Worm (Caenorhabditis elegans): Measurements from ENCODE around the gene F07F6.8.

Gene F07F6.8

DNA sequence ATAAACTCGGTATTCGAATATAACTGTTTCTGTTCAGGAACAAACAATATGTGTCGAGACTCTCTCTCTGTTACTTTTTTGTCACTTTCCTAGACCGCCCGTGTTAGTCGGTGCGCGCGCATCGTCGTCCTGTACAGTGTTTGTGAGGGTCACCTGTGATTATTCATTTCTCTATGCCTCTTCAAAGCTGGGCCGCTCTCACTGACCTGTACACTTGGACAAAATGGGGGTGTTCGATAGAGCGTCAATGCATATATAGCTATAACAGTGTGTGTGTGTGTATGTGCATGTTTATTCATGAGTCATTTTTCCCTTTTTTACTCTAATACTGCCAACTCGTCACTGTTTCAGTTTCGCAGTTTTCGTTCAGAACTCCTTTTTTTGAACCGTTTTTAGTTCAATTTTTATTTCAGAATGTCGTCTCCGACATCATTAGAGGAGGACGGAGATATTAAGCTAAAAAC lies 45.9 kb downstream of the F07F6.8 start, which contains the start of gene pkc-3 (continued):
- TF ChIP-seq unc-62 (GFP tag; optimal IDR thresholded peaks at IDR 0.05): no peak
- peak; percentile 37 for TF ChIP-seq ceh-28 (tag; optimal IDR thresholded peaks at IDR 0.05)
- no peak for TF ChIP-seq lin-39 (tag; optimal IDR thresholded peaks at IDR 0.05)
- TF ChIP-seq mml-1 (tag; optimal IDR thresholded peaks at IDR 0.05): no peak
- no peak for TF ChIP-seq skn-1 (tag; optimal IDR thresholded peaks at IDR 0.05)
- TF ChIP-seq nhr-43 (tag; optimal IDR thresholded peaks at IDR 0.05; ENCODE audit: poor library complexity, severe bottlenecking): peak; percentile 51
- peak; percentile 96 for TF ChIP-seq ama-1 (optimal IDR thresholded peaks at IDR 0.05)
- no peak for TF ChIP-seq eor-1 (tag; optimal IDR thresholded peaks at IDR 0.05)
- peak; percentile 89 for TF ChIP-seq nhr-23 (tag; optimal IDR thresholded peaks at IDR 0.05)
- TF ChIP-seq ztf-11 (tag; optimal IDR thresholded peaks at IDR 0.05): no peak
- TF ChIP-seq nhr-28 (tag; optimal IDR thresholded peaks at IDR 0.05): no peak
- peak; percentile 26 for TF ChIP-seq ztf-4 (tag; optimal IDR thresholded peaks at IDR 0.05)

DNA sequence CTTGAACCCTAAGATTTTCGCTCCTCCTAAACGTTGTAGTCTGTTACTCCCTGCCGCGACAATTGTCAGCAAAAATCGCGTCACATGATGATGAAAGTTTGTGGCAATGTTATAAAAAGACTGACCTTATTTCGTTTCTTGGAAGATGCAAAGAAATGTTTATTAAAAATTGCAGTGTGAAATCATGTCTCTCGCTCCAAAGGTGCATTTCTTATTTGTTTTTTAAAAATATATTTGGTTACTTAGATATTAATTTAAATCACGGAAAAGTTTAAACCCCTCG lies 47.4 kb downstream of the F07F6.8 start:
- TF ChIP-seq daf-12 (tag; optimal IDR thresholded peaks at IDR 0.05) (no peak), nhr-43 (tag; optimal IDR thresholded peaks at IDR 0.05; ENCODE audit: poor library complexity, severe bottlenecking) (peak; percentile 5), nhr-25 (tag; optimal IDR thresholded peaks at IDR 0.05) (peak; percentile 68), nhr-23 (tag; optimal IDR thresholded peaks at IDR 0.05) (peak; percentile 9), lin-15B (tag; optimal IDR thresholded peaks at IDR 0.05) (no peak), skn-1 (tag; optimal IDR thresholded peaks at IDR 0.05) (peak; percentile 82)

DNA sequence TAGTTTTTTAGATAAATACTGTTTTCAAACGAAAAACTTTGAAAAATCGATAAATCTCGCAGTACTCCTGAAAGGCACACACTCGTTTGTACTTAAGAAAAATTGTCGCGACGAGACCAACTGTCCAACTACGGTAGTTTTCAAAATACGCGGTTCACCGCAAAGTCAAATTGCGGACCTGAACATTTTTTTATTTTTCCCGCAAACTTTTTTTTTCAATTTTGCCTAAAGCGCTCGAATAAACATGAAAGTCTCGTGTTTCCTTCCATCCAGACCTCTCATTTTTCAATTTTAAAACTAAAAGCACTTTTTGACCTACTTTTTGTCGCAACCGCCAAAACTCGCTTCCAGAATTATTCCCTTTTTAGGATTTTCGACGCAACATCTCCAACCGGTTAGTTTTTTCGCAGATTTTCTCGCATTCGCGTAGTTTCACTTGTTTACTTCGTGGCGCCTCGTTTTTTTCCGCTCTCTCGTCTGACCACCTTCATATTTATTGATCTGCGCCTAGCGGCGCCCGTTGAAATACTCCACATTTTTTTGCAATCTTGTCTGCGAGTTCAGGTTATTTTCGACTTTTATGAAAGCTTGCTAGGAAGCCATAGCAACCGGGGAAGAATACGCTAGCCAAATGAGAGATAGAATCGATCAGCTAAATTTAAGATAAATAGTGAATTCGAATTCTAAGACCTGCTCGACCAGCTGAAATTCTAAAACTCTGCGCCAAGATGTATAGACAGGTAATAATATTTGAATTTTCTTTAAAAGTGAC lies 47.9 kb downstream of the F07F6.8 start, which contains the start of gene prdx-2:
Gene prdx-2 (plus strand): TSS at position 729 of the 772 bp plus-strand sequence.
- peak; percentile 15 for TF ChIP-seq snpc-4 (tag; optimal IDR thresholded peaks at IDR 0.05)
- no peak for TF ChIP-seq unc-62 (GFP tag; optimal IDR thresholded peaks at IDR 0.05)
- no peak for TF ChIP-seq ceh-9 (tag; optimal IDR thresholded peaks at IDR 0.05)
- peak; percentile 63 for TF ChIP-seq pha-4 (tag; optimal IDR thresholded peaks at IDR 0.05)

DNA sequence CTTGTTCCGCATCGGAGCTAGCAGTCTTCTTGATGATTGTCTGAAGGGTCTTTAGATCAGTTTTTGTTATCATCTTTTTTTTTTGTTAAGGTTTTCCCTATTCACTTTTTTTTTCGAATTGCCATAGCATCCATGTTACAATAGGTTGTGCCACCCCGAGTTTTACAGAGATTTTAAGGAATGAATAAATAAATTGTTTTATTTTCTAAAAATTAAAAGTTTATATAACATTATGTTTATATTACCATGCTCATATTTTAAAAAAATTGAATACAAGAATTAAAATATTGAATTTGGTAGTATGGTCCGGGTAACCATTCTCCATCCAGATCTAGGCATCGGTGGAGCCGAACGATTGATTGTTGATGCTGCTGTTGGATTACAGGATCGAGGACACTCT lies 50.6 kb downstream of the F07F6.8 start, which contains the start of gene algn-2:
Gene algn-2 (plus strand): TSS at position 301 of the 400 bp plus-strand sequence.
- TF ChIP-seq elt-3 (tag; optimal IDR thresholded peaks at IDR 0.05) (no peak), elt-2 (tag; optimal IDR thresholded peaks at IDR 0.05) (peak; percentile 16), pha-4 (tag; optimal IDR thresholded peaks at IDR 0.05) (no peak)

All from whole organism, L3 larva.